Fruit fly (Drosophila melanogaster) whole organism, pupa: ENCODE data around the gene CG7560.

Experiments used
- CG10348 ChIP-seq: fragments of 200-800 bp; sonication (Bioruptor generic); IDR thresholded peaks from 2 replicates; pipeline ENCODE4 v1.3.6; 2022; ENCODE audit warnings: missing biosample characterization, missing genetic modification characterization
- CG12605 ChIP-seq: fragments of 200-800 bp; sonication (Bioruptor generic); IDR thresholded peaks from 2 replicates; pipeline ENCODE4 v1.3.6; 2022; ENCODE audit warnings: missing biosample characterization, missing genetic modification characterization
- CG13204 ChIP-seq: fragments of 200-800 bp; sonication (Bioruptor generic); optimal IDR thresholded peaks from 2 replicates; lab custom pipeline; 2018; ENCODE audit warnings: missing biosample characterization, mild to moderate bottlenecking, missing genetic modification characterization, moderate library complexity
- CG14655 ChIP-seq: fragments of 200-800 bp; sonication (Bioruptor generic); optimal IDR thresholded peaks from 3 replicates; lab custom pipeline; 2017; ENCODE audit warnings: mild to moderate bottlenecking, missing biosample characterization, missing genetic modification reagents, missing genetic modification characterization
- CG15710 ChIP-seq: fragments of 200-800 bp; sonication (Bioruptor generic); optimal IDR thresholded peaks from 2 replicates; lab custom pipeline; 2018; ENCODE audit warnings: missing biosample characterization, mild to moderate bottlenecking, missing genetic modification characterization, moderate library complexity
- CG17806 ChIP-seq: fragments of 200-800 bp; sonication (Bioruptor generic); optimal IDR thresholded peaks from 2 replicates; lab custom pipeline; 2018; ENCODE audit warnings: missing biosample characterization, mild to moderate bottlenecking, missing genetic modification characterization, moderate library complexity
- CG32121 ChIP-seq: fragments of 200-800 bp; sonication (Bioruptor generic); IDR thresholded peaks from 2 replicates; pipeline ENCODE4 v1.3.6; 2022; ENCODE audit warnings: missing biosample characterization, missing genetic modification characterization
- CG34367 ChIP-seq: fragments of 200-800 bp; sonication (Bioruptor generic); optimal IDR thresholded peaks from 2 replicates; lab custom pipeline; 2018; ENCODE audit warnings: missing biosample characterization, mild to moderate bottlenecking, missing genetic modification characterization
- CG4496 ChIP-seq: fragments of 200-800 bp; sonication (Bioruptor generic); IDR thresholded peaks from 3 replicates; pipeline ENCODE4 v1.3.6; 2022; ENCODE audit warnings: missing biosample characterization, missing genetic modification characterization
- CG8159 ChIP-seq: fragments of 200-800 bp; sonication (Bioruptor generic); optimal IDR thresholded peaks from 3 replicates; lab custom pipeline; 2018; ENCODE audit warnings: missing biosample characterization, mild to moderate bottlenecking, missing genetic modification characterization, moderate library complexity
- CG8301 ChIP-seq: fragments of 200-800 bp; sonication (Bioruptor generic); optimal IDR thresholded peaks from 2 replicates; lab custom pipeline; 2018; ENCODE audit warnings: missing biosample characterization, mild to moderate bottlenecking, missing genetic modification characterization
- CG9948 ChIP-seq: fragments of 200-800 bp; sonication (Bioruptor generic); optimal IDR thresholded peaks from 2 replicates; lab custom pipeline; 2018; ENCODE audit warnings: missing biosample characterization, mild to moderate bottlenecking, missing genetic modification characterization, moderate library complexity
- D1 ChIP-seq: fragments of 200-800 bp; sonication (Bioruptor generic); optimal IDR thresholded peaks from 2 replicates; lab custom pipeline; 2018; ENCODE audit warnings: missing biosample characterization, mild to moderate bottlenecking, missing genetic modification characterization, moderate library complexity
- EcR ChIP-seq: fragments of 200-800 bp; sonication (Bioruptor generic); optimal IDR thresholded peaks from 3 replicates; lab custom pipeline; 2019; ENCODE audit warnings: missing biosample characterization, missing genetic modification characterization, mild to moderate bottlenecking, moderate library complexity, missing genetic modification reagents
- Ets98B ChIP-seq: fragments of 200-800 bp; sonication (Bioruptor generic); IDR thresholded peaks from 2 replicates; pipeline ENCODE4 v1.3.6; 2022; ENCODE audit warnings: missing biosample characterization, missing genetic modification characterization
- Pif1A ChIP-seq: fragments of 200-800 bp; sonication (Bioruptor generic); optimal IDR thresholded peaks from 3 replicates; lab custom pipeline; 2016; ENCODE audit warnings: missing biosample characterization, missing genetic modification characterization
- Pif1B ChIP-seq: fragments of 200-800 bp; sonication (Bioruptor generic); optimal IDR thresholded peaks from 3 replicates; lab custom pipeline; 2016; ENCODE audit warnings: missing biosample characterization, missing genetic modification characterization
- Snoo ChIP-seq: fragments of 200-800 bp; sonication (Bioruptor generic); optimal IDR thresholded peaks from 3 replicates; lab custom pipeline; 2017; ENCODE audit warnings: missing biosample characterization, mild to moderate bottlenecking, missing genetic modification characterization, inconsistent platforms
- fd96Ca ChIP-seq: fragments of 200-800 bp; sonication (Bioruptor generic); IDR thresholded peaks from 3 replicates; pipeline ENCODE4 v1.3.6; 2022; ENCODE audit warnings: missing biosample characterization, missing genetic modification characterization
- gl ChIP-seq: fragments of 200-800 bp; sonication (Bioruptor generic); optimal IDR thresholded peaks from 2 replicates; lab custom pipeline; 2018; ENCODE audit warnings: missing biosample characterization, mild to moderate bottlenecking, missing genetic modification characterization
- rn ChIP-seq: fragments of 200-800 bp; sonication (Bioruptor generic); IDR thresholded peaks from 2 replicates; pipeline ENCODE4 v1.3.6; 2022; ENCODE audit warnings: missing biosample characterization, missing genetic modification characterization

CG7560 gene

DNA sequence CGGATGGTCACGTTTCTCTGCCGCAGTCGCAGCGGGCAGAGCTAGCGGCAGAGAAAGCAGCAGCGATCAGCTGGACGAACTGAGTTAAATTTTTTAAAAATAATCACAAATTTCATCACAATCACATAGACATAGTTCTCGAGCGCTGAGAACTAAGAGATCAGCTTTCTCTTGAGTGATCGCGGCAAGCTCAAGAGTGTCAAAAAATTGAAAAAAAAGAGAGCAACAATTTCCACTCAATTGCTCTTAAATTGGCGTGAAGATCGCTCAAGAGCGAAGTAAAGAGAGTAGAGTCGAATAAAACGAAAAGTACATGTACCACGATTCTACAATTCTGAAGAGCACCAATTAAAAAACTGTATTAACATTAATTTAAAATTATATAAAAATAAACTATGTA lies 3.4 kb downstream of the CG7560 start:
- TF ChIP-seq rn (GFP tag; lab: Robert Waterston, UW), result no peak
- TF ChIP-seq Snoo (tag; lab: Kevin White, UChicago), result no peak
- TF ChIP-seq Pif1A, result peak; percentile 4
- no peak for TF ChIP-seq EcR
- no peak for TF ChIP-seq CG4496 (GFP tag; lab: Robert Waterston, UW)
- TF ChIP-seq CG17806 (tag; lab: Kevin White, UChicago), result no peak
- no peak for TF ChIP-seq CG32121
- no peak for TF ChIP-seq CG10348 (GFP tag; lab: Robert Waterston, UW)
- no peak for TF ChIP-seq CG13204 (GFP tag; lab: Kevin White, UChicago)
- TF ChIP-seq gl (tag; lab: Kevin White, UChicago), result no peak
- TF ChIP-seq Pif1B, result peak; percentile 14
- TF ChIP-seq Ets98B (GFP tag; lab: Robert Waterston, UW), result no peak; the same call in 1 of the 2 replicates
- TF ChIP-seq fd96Ca (GFP tag; lab: Robert Waterston, UW), result no peak
- peak; percentile 58 for TF ChIP-seq CG12605 (GFP tag; lab: Robert Waterston, UW)
- no peak for TF ChIP-seq CG9948 (tag; lab: Kevin White, UChicago)
- TF ChIP-seq D1 (tag; lab: Kevin White, UChicago), result no peak
- TF ChIP-seq CG15710 (tag; lab: Kevin White, UChicago), result no peak
- TF ChIP-seq CG8301 (tag; lab: Kevin White, UChicago), result no peak
- TF ChIP-seq CG8159 (tag; lab: Kevin White, UChicago), result no peak
- TF ChIP-seq CG34367 (tag; lab: Kevin White, UChicago), result no peak

DNA sequence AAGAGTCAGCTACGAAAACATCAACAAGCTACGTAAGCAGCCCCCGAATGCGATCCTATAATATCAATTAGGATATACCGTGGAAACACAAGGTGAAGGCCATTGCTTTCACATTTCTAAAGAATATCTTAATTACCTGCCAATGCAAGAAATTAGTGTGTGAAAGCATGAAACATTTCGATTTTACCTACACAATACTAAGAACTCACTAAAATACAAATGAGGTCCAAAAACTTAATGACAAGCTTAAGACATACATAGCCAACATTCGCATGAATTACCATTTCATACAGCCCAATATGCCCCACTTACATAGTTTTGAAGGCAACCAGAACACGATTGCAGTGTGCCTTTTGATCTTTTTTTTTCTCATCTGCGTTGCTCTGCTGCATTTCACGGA lies 4.7 kb downstream of the CG7560 start:
- TF ChIP-seq CG12605 (GFP tag; lab: Robert Waterston, UW) (no peak), CG8301 (tag; lab: Kevin White, UChicago) (peak; percentile 63), EcR (no peak), CG15710 (tag; lab: Kevin White, UChicago) (peak; percentile 35), CG34367 (tag; lab: Kevin White, UChicago) (peak; percentile 26), CG14655 (GFP tag; lab: Kevin White, UChicago) (peak; percentile 70), Pif1B (no peak), CG17806 (tag; lab: Kevin White, UChicago) (peak; percentile 25), CG8159 (tag; lab: Kevin White, UChicago) (peak; percentile 53), CG32121 (peak; percentile 46), fd96Ca (GFP tag; lab: Robert Waterston, UW) (no peak), Ets98B (GFP tag; lab: Robert Waterston, UW) (peak; percentile 5; the same call in 1 of the 2 replicates), CG10348 (GFP tag; lab: Robert Waterston, UW) (0 out of 2 replicates have a peak, but pooled peaks have one; percentile 36), CG9948 (tag; lab: Kevin White, UChicago) (peak; percentile 37), Pif1A (peak; percentile 6)

DNA sequence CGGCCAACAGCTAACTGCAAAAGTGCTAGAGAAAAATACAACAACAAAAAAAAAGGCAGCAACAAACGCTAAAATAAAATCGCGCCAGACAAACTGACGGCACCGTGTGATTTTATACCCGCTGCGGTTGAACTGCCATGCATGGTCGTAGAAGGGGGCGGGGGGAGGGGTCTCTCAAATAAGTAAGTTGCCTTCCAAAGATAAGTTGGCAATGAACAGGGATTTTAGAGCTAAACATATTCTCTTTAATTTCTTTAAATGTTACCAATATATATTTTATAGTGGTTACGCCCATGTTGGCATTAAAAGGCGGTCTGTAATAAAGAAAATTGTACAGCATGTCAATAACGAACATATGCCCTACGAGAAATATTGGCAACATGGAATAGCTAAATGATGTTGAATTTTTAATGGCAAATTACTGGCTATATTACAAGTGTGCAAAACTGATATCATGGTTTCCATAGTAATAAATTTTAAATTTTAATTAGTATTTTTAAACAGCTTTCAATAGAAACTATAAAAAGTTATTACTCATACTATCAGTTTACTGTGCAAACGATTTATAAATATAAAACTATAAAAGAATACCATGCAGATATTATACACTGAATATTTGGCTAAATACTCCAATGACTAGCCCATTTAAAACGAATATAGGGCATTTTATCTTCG lies 6.4 kb downstream of the CG7560 start:
- TF ChIP-seq D1 (tag; lab: Kevin White, UChicago) (peak; percentile 69), fd96Ca (GFP tag; lab: Robert Waterston, UW) (peak; percentile 97), CG15710 (tag; lab: Kevin White, UChicago) (peak; percentile 94), CG17806 (tag; lab: Kevin White, UChicago) (peak; percentile 87), CG34367 (tag; lab: Kevin White, UChicago) (peak; percentile 94), Pif1A (peak; percentile 94), CG32121 (peak; percentile 95), Ets98B (GFP tag; lab: Robert Waterston, UW) (peak; percentile 96), CG4496 (GFP tag; lab: Robert Waterston, UW) (peak; percentile 95), gl (tag; lab: Kevin White, UChicago) (peak; percentile 81), CG12605 (GFP tag; lab: Robert Waterston, UW) (peak; percentile 88), CG9948 (tag; lab: Kevin White, UChicago) (peak; percentile 81), CG13204 (GFP tag; lab: Kevin White, UChicago) (peak; percentile 87), EcR (peak; percentile 49), Pif1B (peak; percentile 89), CG10348 (GFP tag; lab: Robert Waterston, UW) (peak; percentile 93), rn (GFP tag; lab: Robert Waterston, UW) (peak; percentile 87), Snoo (tag; lab: Kevin White, UChicago) (peak; percentile 95), CG8159 (tag; lab: Kevin White, UChicago) (peak; percentile 89), CG14655 (GFP tag; lab: Kevin White, UChicago) (peak; percentile 81), CG8301 (tag; lab: Kevin White, UChicago) (peak; percentile 82)

DNA sequence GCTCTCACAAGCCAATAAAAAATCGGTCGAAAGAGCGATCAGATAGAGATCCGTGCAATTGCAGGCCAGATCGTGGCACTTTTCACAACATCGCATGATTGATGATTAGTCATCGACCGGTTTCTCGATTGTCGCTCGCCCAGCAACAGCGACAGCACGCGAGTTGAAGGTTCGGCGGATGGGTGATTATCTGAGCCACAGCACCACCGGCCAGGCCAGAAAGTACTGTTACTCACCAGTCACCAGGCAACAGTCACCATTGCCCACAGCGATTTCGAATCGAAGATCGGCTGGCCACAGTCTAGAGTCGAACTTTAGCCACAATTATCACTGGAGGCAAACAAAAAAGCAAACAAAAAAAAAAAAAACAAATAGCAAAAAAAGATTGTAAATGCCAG lies 7.0 kb downstream of the CG7560 start:
- TF ChIP-seq Pif1B (no peak), CG32121 (0 out of 2 replicates have a peak, but pooled peaks have one; percentile 14), Ets98B (GFP tag; lab: Robert Waterston, UW) (no peak), fd96Ca (GFP tag; lab: Robert Waterston, UW) (0 out of 3 replicates have a peak, but pooled peaks have one; percentile 24), CG8159 (tag; lab: Kevin White, UChicago) (no peak), CG8301 (tag; lab: Kevin White, UChicago) (no peak), CG15710 (tag; lab: Kevin White, UChicago) (no peak), CG34367 (tag; lab: Kevin White, UChicago) (no peak), CG14655 (GFP tag; lab: Kevin White, UChicago) (no peak), CG12605 (GFP tag; lab: Robert Waterston, UW) (no peak), rn (GFP tag; lab: Robert Waterston, UW) (no peak), CG13204 (GFP tag; lab: Kevin White, UChicago) (no peak), CG17806 (tag; lab: Kevin White, UChicago) (no peak), EcR (peak; percentile 65), CG10348 (GFP tag; lab: Robert Waterston, UW) (no peak)

DNA sequence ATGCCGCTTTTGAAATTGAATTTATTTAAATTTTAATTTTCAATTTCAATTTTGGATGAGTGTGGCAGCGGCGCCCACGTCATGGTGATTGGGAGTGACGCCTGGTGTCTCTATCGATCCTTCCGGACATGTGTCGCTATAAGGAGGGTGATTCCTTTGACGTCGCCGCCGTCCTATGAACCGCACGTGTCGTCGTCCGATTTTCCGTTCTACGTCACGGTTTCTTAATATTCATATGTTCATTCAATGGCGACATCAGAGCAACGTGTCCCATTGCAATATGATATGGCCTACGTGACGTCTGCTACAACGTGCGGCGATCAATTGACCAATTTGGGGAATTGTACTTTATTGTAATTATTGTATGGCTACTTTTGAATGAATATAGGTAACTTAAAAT lies 7.5 kb downstream of the CG7560 start:
- TF ChIP-seq CG34367 (tag; lab: Kevin White, UChicago) (no peak), CG10348 (GFP tag; lab: Robert Waterston, UW) (no peak), gl (tag; lab: Kevin White, UChicago) (no peak), Pif1A (no peak), CG9948 (tag; lab: Kevin White, UChicago) (no peak), CG15710 (tag; lab: Kevin White, UChicago) (no peak), Pif1B (no peak), CG4496 (GFP tag; lab: Robert Waterston, UW) (no peak), CG8159 (tag; lab: Kevin White, UChicago) (no peak), CG32121 (no peak), rn (GFP tag; lab: Robert Waterston, UW) (no peak), Ets98B (GFP tag; lab: Robert Waterston, UW) (no peak), CG8301 (tag; lab: Kevin White, UChicago) (no peak), EcR (no peak), D1 (tag; lab: Kevin White, UChicago) (no peak), CG14655 (GFP tag; lab: Kevin White, UChicago) (no peak), CG12605 (GFP tag; lab: Robert Waterston, UW) (no peak), CG17806 (tag; lab: Kevin White, UChicago) (no peak), Snoo (tag; lab: Kevin White, UChicago) (no peak)
